Fruit fly (Drosophila melanogaster): ENCODE data around the gene CG11929.

- TF ChIP-seq Gug (GFP tag; IDR thresholded peaks at IDR 0.05) (no peak), CG6276 (GFP tag; optimal IDR thresholded peaks at IDR 0.05) (no peak)
Measured at dm6 chr2L:4687211-4687610, 4.7 kb downstream of the CG11929 start, which contains the start of gene Elba3.

All from whole organism, prepupa.